Worm (Caenorhabditis elegans): ENCODE data around the gene C27F2.6.

DNA sequence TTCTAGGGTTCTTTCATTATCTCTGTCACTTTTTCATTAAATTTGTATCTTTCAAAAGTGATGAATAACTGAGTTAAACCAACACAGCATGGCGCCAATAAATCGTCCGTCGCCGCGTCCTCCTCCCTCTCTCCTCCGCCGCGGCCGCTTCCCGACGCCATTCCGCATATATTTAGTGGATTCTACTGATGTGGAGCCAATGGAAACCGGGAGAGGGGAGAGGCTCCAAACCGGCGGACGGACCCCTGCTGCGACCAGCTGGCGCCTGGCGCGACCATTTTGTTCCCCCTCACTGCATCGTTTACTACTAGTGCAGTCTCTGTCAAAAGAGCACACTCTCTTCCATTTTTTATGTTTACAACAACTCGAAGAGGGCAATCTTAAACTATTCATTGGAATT lies 29.1 kb downstream of the C27F2.6 start:
- no peak for TF ChIP-seq ama-1 (optimal IDR thresholded peaks at IDR 0.05)
- TF ChIP-seq aly-1 (tag; optimal IDR thresholded peaks at IDR 0.05), result no peak
- TF ChIP-seq ets-7 (tag; optimal IDR thresholded peaks at IDR 0.05), result no peak
- no peak for TF ChIP-seq pes-1 (GFP tag; IDR thresholded peaks at IDR 0.05)
